Worm (Caenorhabditis elegans): Measurements from ENCODE around the gene W03G1.2.

- TF ChIP-seq unc-62 (GFP tag; optimal IDR thresholded peaks at IDR 0.05) (no peak), pha-4 (tag; optimal IDR thresholded peaks at IDR 0.05) (no peak), nhr-28 (tag; optimal IDR thresholded peaks at IDR 0.05) (no peak)
Observed at ce11 chrIV:563417-563816, 39.0 kb downstream of the W03G1.2 start.

Measured in whole organism, mixed stage, embryonic.